Fruit fly (Drosophila melanogaster) whole organism, embryonic: ENCODE measurements around the gene CG32189.

Experiments used
- Abd-B ChIP-seq: fragments of 200-800 bp; sonication (Bioruptor generic); optimal IDR thresholded peaks from 2 replicates; lab custom pipeline; 2018; ENCODE audit warnings: missing biosample characterization, mild to moderate bottlenecking, missing genetic modification characterization, moderate library complexity
- Adf1 ChIP-seq: fragments of 200-800 bp; sonication (Bioruptor generic); IDR thresholded peaks from 2 replicates; pipeline ENCODE4 v1.3.6; 2022; ENCODE audit warnings: missing biosample characterization, missing genetic modification characterization
- CG10462 ChIP-seq: fragments of 200-800 bp; sonication (Bioruptor generic); optimal IDR thresholded peaks from 2 replicates; lab custom pipeline; 2016; ENCODE audit warnings: missing biosample characterization, missing genetic modification characterization
- CG12744 ChIP-seq: fragments of 200-800 bp; sonication (Bioruptor generic); optimal IDR thresholded peaks from 2 replicates; lab custom pipeline; 2016; ENCODE audit warnings: missing biosample characterization, missing genetic modification characterization
- CG12769 ChIP-seq: fragments of 200-800 bp; sonication (Bioruptor generic); optimal IDR thresholded peaks from 2 replicates; lab custom pipeline; 2019; ENCODE audit warnings: missing biosample characterization, mild to moderate bottlenecking, missing genetic modification characterization, moderate library complexity
- CG1602 ChIP-seq: fragments of 200-800 bp; sonication (Bioruptor generic); optimal IDR thresholded peaks from 3 replicates; lab custom pipeline; 2016; ENCODE audit warnings: missing biosample characterization, missing genetic modification characterization
- CG16779 ChIP-seq: fragments of 200-800 bp; sonication (Bioruptor generic); IDR thresholded peaks from 2 replicates; pipeline ENCODE4 v1.3.6; 2022; ENCODE audit warnings: missing biosample characterization, missing genetic modification characterization
- CG17328 ChIP-seq: fragments of 200-800 bp; sonication (Bioruptor generic); IDR thresholded peaks from 2 replicates; pipeline ENCODE4 v1.3.6; 2022; ENCODE audit warnings: missing biosample characterization, missing genetic modification characterization
- CG17385 ChIP-seq: fragments of 200-800 bp; sonication (Bioruptor generic); optimal IDR thresholded peaks from 3 replicates; lab custom pipeline; 2018; ENCODE audit warnings: missing biosample characterization, mild to moderate bottlenecking, missing genetic modification characterization
- CG18476 ChIP-seq: fragments of 200-800 bp; sonication (Bioruptor generic); optimal IDR thresholded peaks from 2 replicates; lab custom pipeline; 2016; ENCODE audit warnings: missing biosample characterization, mild to moderate bottlenecking, missing genetic modification characterization
- CG18599 ChIP-seq: fragments of 200-800 bp; sonication (Bioruptor generic); optimal IDR thresholded peaks from 3 replicates; lab custom pipeline; 2017; ENCODE audit warnings: missing biosample characterization, missing genetic modification characterization, mild to moderate bottlenecking, moderate library complexity, missing genetic modification reagents
- CG2889 ChIP-seq: fragments of 200-800 bp; sonication (Bioruptor generic); IDR thresholded peaks from 3 replicates; pipeline ENCODE4 v1.3.6; 2022; ENCODE audit warnings: missing biosample characterization, missing genetic modification characterization
- CG3163 ChIP-seq: fragments of 200-800 bp; sonication (Bioruptor generic); optimal IDR thresholded peaks from 3 replicates; lab custom pipeline; 2016; ENCODE audit warnings: missing biosample characterization, missing genetic modification characterization
- CG32767 ChIP-seq: fragments of 200-800 bp; sonication (Bioruptor generic); IDR thresholded peaks from 2 replicates; pipeline ENCODE4 v1.3.6; 2022; ENCODE audit warnings: missing biosample characterization, missing genetic modification characterization
- CG34376 ChIP-seq: fragments of 200-800 bp; sonication (Bioruptor generic); optimal IDR thresholded peaks from 2 replicates; lab custom pipeline; 2018; ENCODE audit warnings: missing biosample characterization, mild to moderate bottlenecking, missing genetic modification characterization
- CG8924 ChIP-seq: fragments of 200-800 bp; optimal IDR thresholded peaks from 3 replicates; lab custom pipeline; 2019; ENCODE audit warnings: missing biosample characterization, mild to moderate bottlenecking, missing genetic modification characterization, moderate library complexity
- CkIIα-i1 ChIP-seq: fragments of 200-800 bp; sonication (Bioruptor generic); IDR thresholded peaks from 2 replicates; pipeline ENCODE4 v1.3.6; 2022; ENCODE audit warnings: missing biosample characterization, missing genetic modification characterization
- D ChIP-seq, 2 experiments: fragments of 200-800 bp in 1 of 2; fragments of >200 bp in 1 of 2; sonication (Bioruptor generic) in 1 of 2; optimal IDR thresholded peaks; 2 replicates in 1 of 2; 3 replicates in 1 of 2; lab custom pipeline; 2017; ENCODE audit warnings: mild to moderate bottlenecking in 1 of 2, missing biosample characterization in 1 of 2, missing genetic modification characterization in 1 of 2, missing genetic modification reagents in 1 of 2
- Eip74EF ChIP-seq, 2 experiments: fragments of 200-800 bp in 1 of 2; fragments of >200 bp in 1 of 2; sonication (Bioruptor generic) in 1 of 2; optimal IDR thresholded peaks; 2 replicates each; lab custom pipeline; 2017 to 2019; ENCODE audit warnings: missing biosample characterization in 2 of 2, missing genetic modification characterization in 2 of 2, mild to moderate bottlenecking in 1 of 2, moderate library complexity in 1 of 2
- Ets97D ChIP-seq: fragments of 200-800 bp; sonication (Bioruptor generic); optimal IDR thresholded peaks from 3 replicates; lab custom pipeline; 2016; ENCODE audit warnings: missing biosample characterization, missing genetic modification characterization
- Hand ChIP-seq: fragments of 200-800 bp; sonication (Bioruptor generic); optimal IDR thresholded peaks from 2 replicates; lab custom pipeline; 2017; ENCODE audit warnings: mild to moderate bottlenecking, missing biosample characterization, missing genetic modification reagents, missing genetic modification characterization
- HmgZ ChIP-seq: fragments of 200-800 bp; sonication (Bioruptor generic); optimal IDR thresholded peaks from 2 replicates; lab custom pipeline; 2018; ENCODE audit warnings: missing biosample characterization, mild to moderate bottlenecking, missing genetic modification characterization
- MTF-1 ChIP-seq: fragments of 200-800 bp; sonication (Bioruptor generic); optimal IDR thresholded peaks from 2 replicates; lab custom pipeline; 2018; ENCODE audit warnings: missing biosample characterization, mild to moderate bottlenecking, missing genetic modification characterization, borderline replicate concordance
- NK7.1 ChIP-seq: fragments of 200-800 bp; sonication (Bioruptor generic); optimal IDR thresholded peaks from 3 replicates; lab custom pipeline; 2016; ENCODE audit warnings: missing biosample characterization, missing genetic modification characterization
- Oli ChIP-seq: fragments of 200-800 bp; sonication (Bioruptor generic); optimal IDR thresholded peaks from 2 replicates; lab custom pipeline; 2018; ENCODE audit warnings: missing biosample characterization, mild to moderate bottlenecking, missing genetic modification characterization, moderate library complexity
- Sry-β ChIP-seq: fragments of 200-800 bp; sonication (Bioruptor generic); optimal IDR thresholded peaks from 2 replicates; lab custom pipeline; 2018; ENCODE audit warnings: missing biosample characterization, mild to moderate bottlenecking, missing genetic modification characterization, moderate library complexity
- Xbp1 ChIP-seq: fragments of 200-800 bp; sonication (Bioruptor generic); optimal IDR thresholded peaks from 3 replicates; lab custom pipeline; 2016; ENCODE audit warnings: missing biosample characterization, mild to moderate bottlenecking, missing genetic modification characterization
- ash1 ChIP-seq: fragments of 200-800 bp; sonication (Bioruptor generic); optimal IDR thresholded peaks from 2 replicates; lab custom pipeline; 2018; ENCODE audit warnings: missing biosample characterization, mild to moderate bottlenecking, missing genetic modification characterization
- crp ChIP-seq, 2 experiments: fragments of 200-800 bp; sonication (Bioruptor generic); optimal IDR thresholded peaks; 2 replicates in 1 of 2; 3 replicates in 1 of 2; lab custom pipeline; 2017; ENCODE audit warnings: missing biosample characterization in 2 of 2, missing genetic modification characterization in 2 of 2, mild to moderate bottlenecking in 1 of 2, moderate library complexity in 1 of 2
- dati ChIP-seq: fragments of 200-800 bp; sonication (Bioruptor generic); IDR thresholded peaks from 2 replicates; pipeline ENCODE4 v1.3.6; 2022; ENCODE audit warnings: missing biosample characterization, missing genetic modification characterization
- dm ChIP-seq: fragments of 200-800 bp; sonication (Bioruptor generic); optimal IDR thresholded peaks from 3 replicates; lab custom pipeline; 2016; ENCODE audit warnings: missing biosample characterization, missing genetic modification characterization
- dmrt11E ChIP-seq: fragments of 200-800 bp; sonication (Bioruptor generic); optimal IDR thresholded peaks from 3 replicates; lab custom pipeline; 2018; ENCODE audit warnings: missing biosample characterization, mild to moderate bottlenecking, missing genetic modification characterization, moderate library complexity
- dmrt99B ChIP-seq: fragments of 200-800 bp; sonication (Bioruptor generic); optimal IDR thresholded peaks from 2 replicates; lab custom pipeline; 2018; ENCODE audit warnings: missing biosample characterization, mild to moderate bottlenecking, missing genetic modification characterization, moderate library complexity
- eyg ChIP-seq: fragments of 200-800 bp; sonication (Bioruptor generic); optimal IDR thresholded peaks from 3 replicates; lab custom pipeline; 2016; ENCODE audit warnings: missing biosample characterization, missing genetic modification characterization
- gce ChIP-seq: fragments of 200-800 bp; sonication (Bioruptor generic); IDR thresholded peaks from 3 replicates; pipeline ENCODE4 v1.3.6; 2022; ENCODE audit warnings: missing biosample characterization, missing genetic modification characterization
- gt ChIP-seq: fragments of 200-800 bp; sonication (Bioruptor generic); IDR thresholded peaks from 2 replicates; pipeline ENCODE4 v1.3.6; 2022; ENCODE audit warnings: missing biosample characterization, missing genetic modification characterization
- jing ChIP-seq: fragments of 200-800 bp; sonication (Bioruptor generic); optimal IDR thresholded peaks from 2 replicates; lab custom pipeline; 2018; ENCODE audit warnings: missing biosample characterization, mild to moderate bottlenecking, missing genetic modification characterization
- lab ChIP-seq: fragments of 200-800 bp; sonication (Bioruptor generic); optimal IDR thresholded peaks from 3 replicates; lab custom pipeline; 2017; ENCODE audit warnings: missing biosample characterization, missing genetic modification characterization, mild to moderate bottlenecking, moderate library complexity, missing genetic modification reagents
- maf-S ChIP-seq: fragments of 200-800 bp; sonication (Bioruptor generic); optimal IDR thresholded peaks from 2 replicates; lab custom pipeline; 2016; ENCODE audit warnings: missing biosample characterization, missing genetic modification characterization
- mirr ChIP-seq: fragments of 200-800 bp; sonication (Bioruptor generic); optimal IDR thresholded peaks from 3 replicates; lab custom pipeline; 2018; ENCODE audit warnings: missing biosample characterization, mild to moderate bottlenecking, missing genetic modification characterization
- nom ChIP-seq: fragments of 200-800 bp; sonication (Bioruptor generic); optimal IDR thresholded peaks from 2 replicates; lab custom pipeline; 2017; ENCODE audit warnings: missing biosample characterization, missing genetic modification characterization, mild to moderate bottlenecking, moderate library complexity, missing genetic modification reagents
- trem ChIP-seq: fragments of 200-800 bp; optimal IDR thresholded peaks from 3 replicates; lab custom pipeline; 2019; ENCODE audit warnings: missing biosample characterization, mild to moderate bottlenecking, missing genetic modification characterization, moderate library complexity
- tx ChIP-seq: fragments of 200-800 bp; sonication (Bioruptor generic); optimal IDR thresholded peaks from 2 replicates; lab custom pipeline; 2016; ENCODE audit warnings: missing biosample characterization, missing genetic modification characterization
- usp ChIP-seq: fragments of >200 bp; optimal IDR thresholded peaks from 2 replicates; lab custom pipeline; 2017; ENCODE audit warnings: missing biosample characterization, missing genetic modification characterization
- wor ChIP-seq: fragments of 200-800 bp; sonication (Bioruptor generic); IDR thresholded peaks from 2 replicates; pipeline ENCODE4 v1.3.6; 2022; ENCODE audit warnings: missing biosample characterization, missing genetic modification characterization
- z ChIP-seq: fragments of 200-800 bp; sonication (Bioruptor generic); IDR thresholded peaks from 3 replicates; pipeline ENCODE4 v1.3.6; 2022; ENCODE audit warnings: missing biosample characterization, missing genetic modification characterization
- zfh2 ChIP-seq: fragments of 200-800 bp; sonication (Bioruptor generic); optimal IDR thresholded peaks from 2 replicates; lab custom pipeline; 2016; ENCODE audit warnings: missing biosample characterization, missing genetic modification characterization

The CG32189 gene

dm6 chr3L:17856655-17857479 lies 21.9 kb upstream of the CG32189 start, which contains the start of gene CG5535 (continued):
- TF ChIP-seq crp (GFP tag; optimal IDR thresholded peaks at IDR 0.05; lab: Kevin White, UChicago), result peak in 1 of 2 experiments; percentile 21
- TF ChIP-seq CG18476 (GFP tag; lab: Kevin White, UChicago), result peak; percentile 42
- TF ChIP-seq trem (tag; lab: Kevin White, UChicago), result peak; percentile 9
- peak; percentile 36 for TF ChIP-seq mirr (GFP tag; lab: Kevin White, UChicago)
- TF ChIP-seq CG3163 (GFP tag; lab: Kevin White, UChicago), result no peak
- peak; percentile 75 for TF ChIP-seq Hand (GFP tag; lab: Kevin White, UChicago)
- peak; percentile 89 for TF ChIP-seq Oli
- peak; percentile 59 for TF ChIP-seq MTF-1 (GFP tag; lab: Kevin White, UChicago)
- no peak for TF ChIP-seq tx (GFP tag; lab: Kevin White, UChicago)
- TF ChIP-seq Ets97D (GFP tag; lab: Kevin White, UChicago), result no peak
- TF ChIP-seq gce (GFP tag; lab: Robert Waterston, UW), result peak; percentile 58; the same call in 2 of the 3 replicates
- TF ChIP-seq gt, result no peak; the same call in 1 of the 2 replicates
- peak; percentile 77 for TF ChIP-seq dmrt11E (tag; lab: Kevin White, UChicago)
- TF ChIP-seq CG17328 (GFP tag; lab: Robert Waterston, UW), result peak; percentile 69
- TF ChIP-seq maf-S (GFP tag; lab: Kevin White, UChicago), result peak; percentile 42
- peak in 1 of 2 experiments; percentile 82 for TF ChIP-seq Eip74EF (GFP tag; optimal IDR thresholded peaks at IDR 0.05; lab: Kevin White, UChicago)
- peak; percentile 78 for TF ChIP-seq CG18599 (GFP tag; lab: Kevin White, UChicago)
- TF ChIP-seq CG12744 (GFP tag; lab: Kevin White, UChicago), result no peak
- TF ChIP-seq Sry-β (GFP tag; lab: Kevin White, UChicago), result peak; percentile 27
- TF ChIP-seq z, result no peak
- peak; percentile 75 for TF ChIP-seq Abd-B (GFP tag; lab: Kevin White, UChicago)
- peak; percentile 38 for TF ChIP-seq dm (GFP tag; lab: Kevin White, UChicago)
- peak; percentile 64 for TF ChIP-seq CG10462 (GFP tag; lab: Kevin White, UChicago)
- 0 out of 2 replicates have a peak, but pooled peaks have one; percentile 20 for TF ChIP-seq dati (GFP tag; lab: Robert Waterston, UW)
- peak; percentile 49 for TF ChIP-seq CG34376 (GFP tag; lab: Kevin White, UChicago)
- TF ChIP-seq Adf1 (GFP tag; lab: Robert Waterston, UW), result no peak
- peak; percentile 75 for TF ChIP-seq CG12769 (tag; lab: Kevin White, UChicago)
- no peak for TF ChIP-seq D (optimal IDR thresholded peaks at IDR 0.05; lab: Kevin White, UChicago)
- peak; percentile 80 for TF ChIP-seq D (GFP tag; optimal IDR thresholded peaks at IDR 0.05; lab: Kevin White, UChicago)
- TF ChIP-seq nom (GFP tag; lab: Kevin White, UChicago), result peak; percentile 17
- no peak for TF ChIP-seq NK7.1 (GFP tag; lab: Kevin White, UChicago)
- TF ChIP-seq eyg (GFP tag; lab: Kevin White, UChicago), result no peak
- 0 out of 2 replicates have a peak, but pooled peaks have one; percentile 15 for TF ChIP-seq CG32767 (GFP tag; lab: Robert Waterston, UW)
- no peak for TF ChIP-seq ash1 (GFP tag; lab: Kevin White, UChicago)
- TF ChIP-seq HmgZ (tag; lab: Kevin White, UChicago), result peak; percentile 44
- TF ChIP-seq CG2889 (GFP tag; lab: Robert Waterston, UW), result 0 out of 3 replicates have a peak, but pooled peaks have one; percentile 23
- TF ChIP-seq CG1602 (GFP tag; lab: Kevin White, UChicago), result peak; percentile 70
- TF ChIP-seq wor (GFP tag; lab: Robert Waterston, UW), result 0 out of 2 replicates have a peak, but pooled peaks have one; percentile 51
- peak; percentile 80 for TF ChIP-seq lab (GFP tag; lab: Kevin White, UChicago)
- peak; percentile 61 for TF ChIP-seq zfh2
- peak; percentile 90 for TF ChIP-seq CG8924 (tag; lab: Kevin White, UChicago)
- TF ChIP-seq dmrt99B, result peak; percentile 85
- no peak for TF ChIP-seq jing (GFP tag; lab: Kevin White, UChicago)
- TF ChIP-seq CG16779 (GFP tag; lab: Robert Waterston, UW), result peak; percentile 84
- no peak for TF ChIP-seq usp (GFP tag; lab: Kevin White, UChicago)
- no peak for TF ChIP-seq CkIIα-i1 (GFP tag; lab: Robert Waterston, UW)
- TF ChIP-seq CG17385 (GFP tag; lab: Kevin White, UChicago), result peak; percentile 80
- peak; percentile 74 for TF ChIP-seq Xbp1 (GFP tag; lab: Kevin White, UChicago)
